Fruit fly (Drosophila melanogaster): ENCODE measurements around the gene CG34012.

The CG34012 gene

dm6 chr3L:11119396-11119900 lies 10.1 kb upstream of the CG34012 start (continued):
- TF ChIP-seq ham (GFP tag; IDR thresholded peaks at IDR 0.05): no peak
- TF ChIP-seq lab (GFP tag; optimal IDR thresholded peaks at IDR 0.05): no peak
- TF ChIP-seq zfh2 (GFP tag; optimal IDR thresholded peaks at IDR 0.05): peak; percentile 32
- no peak for TF ChIP-seq so (GFP tag; IDR thresholded peaks at IDR 0.05)
- TF ChIP-seq jing (GFP tag; optimal IDR thresholded peaks at IDR 0.05): no peak
- no peak for TF ChIP-seq NfI (GFP tag; optimal IDR thresholded peaks at IDR 0.05)
- no peak for TF ChIP-seq BtbVII (GFP tag; optimal IDR thresholded peaks at IDR 0.05)
- TF ChIP-seq CG11723 (GFP tag; optimal IDR thresholded peaks at IDR 0.05): no peak
- no peak for TF ChIP-seq CG7839 (tag; optimal IDR thresholded peaks at IDR 0.05)
- TF ChIP-seq prd (optimal IDR thresholded peaks at IDR 0.05): no peak
- 0 out of 3 replicates have a peak, but pooled peaks have one; percentile 9 for TF ChIP-seq prd (GFP tag; IDR thresholded peaks at IDR 0.05)
- TF ChIP-seq Trl (optimal IDR thresholded peaks at IDR 0.05): peak in 1 of 2 experiments; percentile 5
- peak; percentile 10 for TF ChIP-seq Trl (GFP tag; optimal IDR thresholded peaks at IDR 0.05)
- no peak for TF ChIP-seq CG17802 (tag; optimal IDR thresholded peaks at IDR 0.05)
- no peak for TF ChIP-seq crc (GFP tag; optimal IDR thresholded peaks at IDR 0.05)
- no peak for TF ChIP-seq caup (GFP tag; optimal IDR thresholded peaks at IDR 0.05; ENCODE audit: severe bottlenecking)
- no peak for TF ChIP-seq gro (GFP tag; optimal IDR thresholded peaks at IDR 0.05)
- TF ChIP-seq pan (optimal IDR thresholded peaks at IDR 0.05): no peak
- TF ChIP-seq pan (GFP tag; optimal IDR thresholded peaks at IDR 0.05 in 1 of 2, IDR thresholded peaks at IDR 0.05 in 1 of 2): no peak
- TF ChIP-seq CG30431 (GFP tag; optimal IDR thresholded peaks at IDR 0.05): no peak
- no peak for TF ChIP-seq CG2116 (GFP tag; optimal IDR thresholded peaks at IDR 0.05)
- no peak for TF ChIP-seq cato (GFP tag; optimal IDR thresholded peaks at IDR 0.05; ENCODE audit: borderline replicate concordance)
- no peak for TF ChIP-seq Abd-B (GFP tag; optimal IDR thresholded peaks at IDR 0.05)
- no peak for TF ChIP-seq slp2 (GFP tag; optimal IDR thresholded peaks at IDR 0.05)
- no peak for TF ChIP-seq Myb (GFP tag; optimal IDR thresholded peaks at IDR 0.05)
- TF ChIP-seq bigmax (GFP tag; optimal IDR thresholded peaks at IDR 0.05): no peak
- TF ChIP-seq Pdp1 (GFP tag; optimal IDR thresholded peaks at IDR 0.05): no peak
- TF ChIP-seq cas (GFP tag; IDR thresholded peaks at IDR 0.05): no peak
- peak; percentile 82; the same call in 2 of the 4 replicates for TF ChIP-seq chinmo (GFP tag; IDR thresholded peaks at IDR 0.05; ENCODE audit: partially characterized antibody)
- TF ChIP-seq CG6654 (GFP tag; optimal IDR thresholded peaks at IDR 0.05): no peak
- no peak for TF ChIP-seq CG9797 (GFP tag; optimal IDR thresholded peaks at IDR 0.05)
- TF ChIP-seq Optix (GFP tag; IDR thresholded peaks at IDR 0.05): 0 out of 3 replicates have a peak, but pooled peaks have one; percentile 29
- TF ChIP-seq dan (GFP tag; IDR thresholded peaks at IDR 0.05): no peak
- no peak for TF ChIP-seq Fer2 (tag; optimal IDR thresholded peaks at IDR 0.05)
- TF ChIP-seq slbo (GFP tag; IDR thresholded peaks at IDR 0.05): peak; percentile 66
- TF ChIP-seq cwo (GFP tag; optimal IDR thresholded peaks at IDR 0.05): no peak
- no peak for TF ChIP-seq repo (GFP tag; optimal IDR thresholded peaks at IDR 0.05)
- peak; percentile 42; the same call in 1 of the 2 replicates for TF ChIP-seq CG17612 (GFP tag; IDR thresholded peaks at IDR 0.05)
- no peak for TF ChIP-seq inv (GFP tag; IDR thresholded peaks at IDR 0.05; ENCODE audit: partially characterized antibody)
- TF ChIP-seq stwl (tag; optimal IDR thresholded peaks at IDR 0.05): peak; percentile 1
- no peak for TF ChIP-seq hth (optimal IDR thresholded peaks at IDR 0.05)
- TF ChIP-seq p53 (GFP tag; optimal IDR thresholded peaks at IDR 0.05): peak; percentile 93
- TF ChIP-seq CG16813 (GFP tag; IDR thresholded peaks at IDR 0.05; ENCODE audit: partially characterized antibody): 0 out of 3 replicates have a peak, but pooled peaks have one; percentile 13
- no peak for TF ChIP-seq her (GFP tag; optimal IDR thresholded peaks at IDR 0.05)
- TF ChIP-seq CG33557 (GFP tag; optimal IDR thresholded peaks at IDR 0.05): no peak
- no peak for TF ChIP-seq en (GFP tag; optimal IDR thresholded peaks at IDR 0.05)
- TF ChIP-seq Fer1 (GFP tag; optimal IDR thresholded peaks at IDR 0.05): no peak
- TF ChIP-seq CG6791 (GFP tag; IDR thresholded peaks at IDR 0.05; ENCODE audit: partially characterized antibody): 0 out of 3 replicates have a peak, but pooled peaks have one; percentile 37
- no peak for TF ChIP-seq sim (GFP tag; IDR thresholded peaks at IDR 0.05)
- no peak for TF ChIP-seq HLHmδ (GFP tag; optimal IDR thresholded peaks at IDR 0.05)
- no peak for TF ChIP-seq sima (GFP tag; optimal IDR thresholded peaks at IDR 0.05)
